Fruit fly (Drosophila melanogaster) ovary, adult (tissue): ENCODE results near the gene CG1146.

Experiments used
- CG17801 ChIP-seq: fragments of 200-800 bp; optimal IDR thresholded peaks from 2 replicates; lab custom pipeline; 2019; ENCODE audit warnings: missing biosample characterization, mild to moderate bottlenecking, missing genetic modification characterization, moderate library complexity; ENCODE audit not compliant: partially characterized antibody

The CG1146 gene

DNA sequence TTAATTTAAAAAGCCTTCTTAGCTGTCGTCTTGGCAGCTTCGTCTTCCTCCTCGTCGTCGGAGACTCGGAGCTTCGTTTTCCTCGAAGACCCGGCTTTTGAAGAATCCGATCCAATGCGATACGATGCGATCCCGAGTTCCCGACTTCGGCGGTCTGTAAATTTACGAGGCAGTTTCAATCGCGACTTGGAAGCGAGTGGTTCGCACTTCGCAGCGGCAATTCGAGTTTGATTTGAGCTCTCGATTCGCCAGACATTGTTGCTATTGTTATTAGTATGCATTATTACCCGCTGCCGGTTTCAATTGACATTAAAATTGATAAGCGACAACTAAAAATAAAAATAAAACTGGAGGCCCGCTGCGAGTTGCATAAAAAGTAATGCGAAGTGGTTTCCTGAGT, at the start of gene CG1146:
Gene CG1146, plus strand, starts transcription at position 171 of the 400 bp plus-strand sequence.
- TF ChIP-seq CG17801, result no peak

- no peak for TF ChIP-seq CG17801
Measured at dm6 chr3L:2441831-2442230, 46.8 kb upstream of the CG1146 start.

DNA sequence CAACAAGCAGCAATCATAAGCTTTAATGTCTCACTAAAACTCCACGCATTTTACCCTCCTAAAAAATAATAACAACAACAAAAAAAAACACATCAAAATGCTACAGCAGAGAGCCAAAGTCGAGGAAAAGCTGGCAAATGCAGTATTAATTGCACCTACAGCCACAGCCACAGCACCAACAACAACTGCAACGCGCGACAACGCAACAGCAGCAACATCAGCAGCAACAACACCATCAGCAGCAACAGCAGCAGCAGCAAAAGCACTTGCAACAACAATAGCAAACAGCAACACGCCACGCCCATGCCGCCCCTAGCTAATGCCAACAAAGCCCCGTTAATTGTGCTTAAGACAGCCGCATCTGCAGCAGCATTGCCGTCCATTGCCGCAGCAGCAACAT, 46.3 kb upstream of the CG1146 start:
- no peak for TF ChIP-seq CG17801

DNA sequence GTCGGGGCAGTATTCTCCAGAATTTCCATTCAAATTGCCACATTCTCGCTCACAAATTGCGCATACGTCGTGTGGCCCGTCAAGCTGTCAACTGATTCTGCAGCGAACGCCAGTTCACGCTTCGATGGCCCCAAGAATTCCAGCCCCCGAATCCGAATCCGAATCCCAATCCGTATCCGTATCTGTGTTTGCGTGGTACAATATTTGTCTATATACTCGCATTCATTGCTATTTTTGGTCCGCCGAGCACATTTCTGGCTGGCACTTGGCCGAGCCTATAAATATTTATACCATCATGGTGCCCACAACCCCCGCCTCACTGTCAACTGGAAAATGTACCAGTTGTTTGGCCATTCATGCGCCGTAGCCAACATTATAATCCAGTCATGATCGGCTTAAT, 42.4 kb upstream of the CG1146 start:
- no peak for TF ChIP-seq CG17801

dm6 chr3L:2456868-2457267, 31.7 kb upstream of the CG1146 start:
- TF ChIP-seq CG17801, result no peak

- no peak for TF ChIP-seq CG17801
Measured at dm6 chr3L:2457557-2458240, 30.9 kb upstream of the CG1146 start.

- TF ChIP-seq CG17801, result no peak
Measured at dm6 chr3L:2458763-2459162, 29.8 kb upstream of the CG1146 start.

dm6 chr3L:2462017-2462416, 26.6 kb upstream of the CG1146 start:
- TF ChIP-seq CG17801, result no peak

DNA sequence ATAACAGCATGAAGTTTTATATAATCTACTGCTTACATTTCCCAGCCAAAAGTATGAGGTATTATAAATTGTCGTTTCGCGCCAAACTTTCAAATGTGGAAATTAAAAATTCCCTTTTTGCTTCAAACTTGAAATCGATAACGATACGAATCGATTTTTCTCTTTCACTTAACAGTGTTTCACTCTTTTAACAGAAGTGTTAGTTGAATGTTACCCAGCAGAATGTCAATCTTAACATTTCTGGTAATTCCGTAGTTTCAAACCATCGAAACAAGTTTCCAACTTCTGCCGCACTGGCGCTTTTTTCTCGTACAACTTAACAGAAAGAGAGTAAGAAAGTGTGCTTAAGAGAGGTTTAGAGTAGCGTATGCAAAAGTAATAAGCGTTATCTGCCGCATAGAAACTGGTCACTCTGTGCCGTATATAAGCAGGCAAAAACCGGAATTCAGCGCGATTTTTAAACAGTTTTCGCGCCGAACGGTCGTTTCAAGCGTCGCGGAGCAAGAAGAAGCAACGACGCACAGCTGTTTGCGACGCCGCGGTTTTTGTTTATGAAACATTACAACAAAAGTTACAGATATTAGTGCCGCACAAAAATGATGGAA, 22.1 kb upstream of the CG1146 start:
- peak; percentile 56 for TF ChIP-seq CG17801

DNA sequence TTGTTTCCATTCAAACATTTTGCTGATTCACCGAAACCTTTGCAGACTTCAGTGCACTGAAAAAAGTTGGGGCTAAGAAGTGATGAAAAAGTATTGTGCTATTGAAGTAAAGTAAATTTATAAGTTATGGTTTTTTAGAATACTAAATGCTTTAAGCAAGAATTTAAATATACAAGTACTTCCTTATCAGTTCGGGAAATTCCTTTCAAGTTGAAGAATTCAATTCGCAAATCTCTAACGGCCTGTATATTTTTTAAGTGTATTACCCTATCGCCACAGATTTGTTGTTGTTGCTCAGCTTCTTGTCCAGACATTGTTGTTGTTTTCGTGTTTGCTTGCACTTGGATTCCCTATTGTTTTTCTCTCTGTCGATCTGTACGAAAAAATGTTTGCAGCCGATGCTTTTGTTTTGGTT, 21.2 kb upstream of the CG1146 start:
- peak; percentile 94 for TF ChIP-seq CG17801

DNA sequence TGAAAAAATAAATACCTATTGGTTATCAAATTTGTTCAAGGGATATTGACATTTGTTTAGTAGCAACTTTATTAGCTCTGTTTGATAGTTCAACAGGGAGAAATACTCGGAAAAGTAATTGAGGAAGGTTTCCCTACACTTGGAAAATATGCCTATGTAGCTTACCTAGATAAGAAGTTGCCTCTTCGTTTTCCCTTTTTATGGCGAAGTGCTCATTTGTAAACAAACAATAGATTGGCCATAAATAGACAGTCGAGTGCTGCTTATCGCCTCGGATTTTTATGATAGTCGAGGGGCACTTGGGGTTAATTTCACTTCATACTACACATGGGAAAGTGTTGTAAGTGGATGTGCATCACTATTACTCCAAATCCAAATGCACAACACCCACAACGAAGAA, 20.1 kb upstream of the CG1146 start:
- no peak for TF ChIP-seq CG17801

- TF ChIP-seq CG17801, result no peak
Measured at dm6 chr3L:2469660-2470059, 18.9 kb upstream of the CG1146 start.

dm6 chr3L:2470735-2471395, 17.7 kb upstream of the CG1146 start:
- no peak for TF ChIP-seq CG17801

DNA sequence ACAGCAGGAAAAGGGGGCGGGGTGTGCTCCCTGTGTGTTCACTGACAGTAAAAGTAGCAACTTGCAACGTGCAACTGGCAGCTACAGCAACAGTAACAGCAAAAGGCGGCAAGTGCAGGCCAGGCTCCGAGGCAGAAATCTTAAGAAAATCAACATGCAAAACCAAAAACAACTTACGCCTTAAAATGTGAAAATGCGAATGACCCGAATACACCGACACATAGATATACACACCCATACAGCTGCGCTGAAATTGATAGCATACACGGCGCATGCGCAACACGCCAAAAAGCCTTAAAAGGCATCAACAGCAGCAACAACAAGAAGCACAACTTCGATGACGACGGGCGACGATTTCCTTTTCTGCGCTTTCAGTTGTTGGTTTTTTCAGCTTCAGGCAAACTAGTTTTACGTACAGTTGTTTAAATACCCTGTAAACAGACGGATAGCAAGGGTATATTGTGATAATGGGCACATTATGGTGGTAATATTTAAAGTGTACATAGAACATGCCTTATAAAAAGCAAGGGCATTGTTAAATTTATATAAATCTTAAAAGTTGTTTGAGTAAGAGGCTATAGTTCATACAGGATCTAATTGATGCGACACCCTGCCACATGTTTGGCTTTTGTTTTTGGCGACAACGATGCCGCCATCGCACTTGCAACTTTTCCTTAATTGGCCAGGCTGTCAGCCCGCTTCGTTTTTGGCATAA, 16.1 kb upstream of the CG1146 start:
- no peak for TF ChIP-seq CG17801

dm6 chr3L:2475564-2476260, 12.9 kb upstream of the CG1146 start, which contains the start of gene CG16762:
Gene CG16762, minus strand, starts transcription at chr3L:2475614.
- TF ChIP-seq CG17801, result peak; percentile 62

DNA sequence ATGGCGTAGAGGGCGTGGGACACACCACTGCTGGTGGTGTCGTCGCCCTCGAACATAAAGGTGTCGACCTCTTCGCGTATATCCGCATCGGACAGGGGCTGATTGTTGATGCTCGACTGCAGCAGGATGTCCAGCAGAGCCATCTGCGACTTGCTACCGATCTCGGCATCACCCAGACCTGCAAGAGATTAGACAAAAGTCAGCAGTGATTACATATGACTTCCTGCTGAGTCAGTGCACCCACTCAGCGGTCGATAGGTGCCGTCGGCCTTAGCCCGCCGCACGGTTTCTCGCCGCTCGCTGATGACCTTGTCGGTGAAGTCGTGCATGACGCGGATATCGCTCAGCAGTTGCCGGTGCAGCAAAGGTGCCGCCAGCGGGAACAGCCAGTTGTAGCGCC, 11.7 kb upstream of the CG1146 start:
- TF ChIP-seq CG17801, result no peak
